Worm (Caenorhabditis elegans) whole organism, L4/young adult: ENCODE measurements around the gene clec-8.
"Not testable (repeated sequence)": the region's sequence is repeated elsewhere in the genome, so short reads cannot be mapped to it uniquely, and the experiment has no call there.

Experiments used
- W03F9.2 ChIP-seq: fragments of 150-350 bp; optimal IDR thresholded peaks from 2 replicates; lab custom pipeline; 2014; ENCODE audit warnings: missing biosample characterization, missing genetic modification characterization
- dao-5 ChIP-seq: sonication (generic microtip); optimal IDR thresholded peaks from 2 replicates; lab custom pipeline; 2016; ENCODE audit warnings: missing genotype, missing genetic modification characterization, moderate library complexity, missing compliant biosample characterization
- him-1 ChIP-seq: sonication (generic microtip); optimal IDR thresholded peaks from 2 replicates; lab custom pipeline; 2016; ENCODE audit warnings: missing genotype, missing genetic modification reagents, missing genetic modification characterization, missing compliant biosample characterization

clec-8 gene

ce11 chrII:12544533-12544932 lies 33.3 kb downstream of the clec-8 start, which contains the start of gene F49C5.9:
F49C5.9 (minus strand) TSS chrII:12544633.
- TF ChIP-seq him-1 (tag; lab: Kevin White, UChicago) (no peak), W03F9.2 (no peak), dao-5 (tag; lab: Kevin White, UChicago) (no peak)

ce11 chrII:12542594-12542997 lies 35.3 kb downstream of the clec-8 start:
- TF ChIP-seq him-1 (tag; lab: Kevin White, UChicago): no peak
- no peak for TF ChIP-seq W03F9.2
- TF ChIP-seq dao-5 (tag; lab: Kevin White, UChicago): no peak

- peak; percentile 64 for TF ChIP-seq dao-5 (tag; lab: Kevin White, UChicago)
These were observed 36.2 kb downstream of the clec-8 start for ce11 chrII:12541670-12542080.

ce11 chrII:12539395-12539794 lies 38.5 kb downstream of the clec-8 start:
- TF ChIP-seq W03F9.2: no peak
- no peak for TF ChIP-seq him-1 (tag; lab: Kevin White, UChicago)
- no peak for TF ChIP-seq dao-5 (tag; lab: Kevin White, UChicago)

- not testable (repeated sequence) for TF ChIP-seq him-1 (tag; lab: Kevin White, UChicago); dao-5 (tag; lab: Kevin White, UChicago); W03F9.2
These were observed 41.7 kb downstream of the clec-8 start, which contains the start of gene F49C5.3 for ce11 chrII:12536203-12536602. F49C5.3 (plus strand) TSS chrII:12536503.

ce11 chrII:12535297-12535803 lies 42.5 kb downstream of the clec-8 start, which contains the start of gene nimk-1:
nimk-1 (plus strand) TSS chrII:12535753.
- TF ChIP-seq dao-5 (tag; lab: Kevin White, UChicago): no peak
- TF ChIP-seq W03F9.2: no peak
- TF ChIP-seq him-1 (tag; lab: Kevin White, UChicago): no peak

- TF ChIP-seq W03F9.2: no peak
- no peak for TF ChIP-seq him-1 (tag; lab: Kevin White, UChicago)
- TF ChIP-seq dao-5 (tag; lab: Kevin White, UChicago): no peak
These were observed 46.9 kb downstream of the clec-8 start, which contains the start of gene srx-120 for ce11 chrII:12530958-12531357. srx-120 (plus strand) TSS chrII:12531258.

ce11 chrII:12527947-12528346 lies 49.9 kb downstream of the clec-8 start, which contains the start of gene srx-119:
srx-119 (plus strand) TSS chrII:12528247.
- TF ChIP-seq dao-5 (tag; lab: Kevin White, UChicago) (no peak), W03F9.2 (no peak), him-1 (tag; lab: Kevin White, UChicago) (no peak)
